Worm (Caenorhabditis elegans) whole organism, L1 larva: ENCODE results near the gene F41H10.4.
A peak's percentile ranks its signal among the peaks of the same experiment; 100 is the strongest.
"Not testable (repeated sequence)": the region's sequence is repeated elsewhere in the genome, so short reads cannot be mapped to it uniquely, and the experiment has no call there.

Experiments used
- C04F5.9 ChIP-seq: sonication (generic microtip); optimal IDR thresholded peaks from 2 replicates; lab custom pipeline; 2016; ENCODE audit warnings: missing genetic modification characterization, missing compliant biosample characterization
- C16A3.4 ChIP-seq: fragments of 150-350 bp; optimal IDR thresholded peaks from 2 replicates; lab custom pipeline; 2014; ENCODE audit warnings: missing biosample characterization, missing genetic modification characterization
- C34B4.2 ChIP-seq: sonication (generic microtip); optimal IDR thresholded peaks from 2 replicates; lab custom pipeline; 2017; ENCODE audit warnings: mild to moderate bottlenecking, missing genetic modification characterization, missing compliant biosample characterization
- F16B12.6 ChIP-seq: fragments of 150-350 bp; optimal IDR thresholded peaks from 2 replicates; lab custom pipeline; 2014; ENCODE audit warnings: missing biosample characterization, missing genetic modification characterization
- blmp-1 ChIP-seq: fragments of 150-350 bp; optimal IDR thresholded peaks from 2 replicates; lab custom pipeline; 2014; ENCODE audit warnings: missing biosample characterization, missing genetic modification characterization
- ceh-63 ChIP-seq: fragments of 200-800 bp; sonication (Bioruptor generic); optimal IDR thresholded peaks from 2 replicates; lab custom pipeline; 2018; ENCODE audit warnings: mild to moderate bottlenecking, missing genetic modification characterization, missing compliant biosample characterization
- ces-1 ChIP-seq: fragments of 150-350 bp; optimal IDR thresholded peaks from 2 replicates; lab custom pipeline; 2014; ENCODE audit warnings: missing biosample characterization, missing genetic modification reagents, missing genetic modification characterization
- dpl-1 ChIP-seq, 3 experiments: fragments of 150-350 bp in 2 of 3; sonication (generic microtip) in 1 of 3; optimal IDR thresholded peaks; 2 replicates each; lab custom pipeline; 2014 to 2017; ENCODE audit warnings: missing biosample characterization in 3 of 3, missing genetic modification characterization in 3 of 3, missing genetic modification reagents in 3 of 3
- efl-1 ChIP-seq, 4 experiments: fragments of 150-350 bp; optimal IDR thresholded peaks in 3 of 4; peaks in 1 of 4; 1 replicate in 1 of 4; 2 replicates in 3 of 4; lab custom pipeline; 2014; ENCODE audit warnings: missing biosample characterization in 2 of 4, missing genetic modification characterization in 2 of 4, missing genetic modification reagents in 2 of 4
- egl-13 ChIP-seq: sonication (generic microtip); optimal IDR thresholded peaks from 2 replicates; lab custom pipeline; 2016; ENCODE audit warnings: missing genotype, missing genetic modification reagents, missing genetic modification characterization, missing compliant biosample characterization
- egl-27 ChIP-seq, 2 experiments: fragments of 150-350 bp in 1 of 2; sonication (generic microtip); optimal IDR thresholded peaks; 3 replicates each; lab custom pipeline; 2017 to 2018; ENCODE audit warnings: missing biosample characterization in 2 of 2, missing genetic modification characterization in 2 of 2, missing genetic modification reagents in 2 of 2
- elt-3 ChIP-seq, 6 experiments: fragments of 150-350 bp in 1 of 6; sonication (generic microtip); optimal IDR thresholded peaks; 2 replicates each; lab custom pipeline; 2017 to 2018; ENCODE audit warnings: missing biosample characterization in 6 of 6, missing genetic modification characterization in 6 of 6, inconsistent platforms in 1 of 6
- fkh-4 ChIP-seq: sonication (generic microtip); optimal IDR thresholded peaks from 2 replicates; lab custom pipeline; 2016; ENCODE audit warnings: missing compliant biosample characterization, missing genetic modification characterization, borderline replicate concordance
- fkh-8 ChIP-seq: sonication (generic microtip); optimal IDR thresholded peaks from 2 replicates; lab custom pipeline; 2016; ENCODE audit warnings: mild to moderate bottlenecking, missing genetic modification characterization, missing compliant biosample characterization
- fos-1 ChIP-seq: fragments of 150-350 bp; optimal IDR thresholded peaks from 2 replicates; lab custom pipeline; 2014; ENCODE audit warnings: missing biosample characterization, missing genetic modification characterization
- grh-1 ChIP-seq: fragments of 200-800 bp; sonication (Bioruptor generic); IDR thresholded peaks from 2 replicates; pipeline ENCODE4 v1.3.6; 2022; ENCODE audit warnings: missing genetic modification reagents, missing genetic modification characterization, missing compliant biosample characterization
- hlh-17 ChIP-seq: fragments of 200-800 bp; sonication (Bioruptor generic); optimal IDR thresholded peaks from 2 replicates; lab custom pipeline; 2018; ENCODE audit warnings: missing genetic modification characterization, mild to moderate bottlenecking, missing compliant biosample characterization, moderate library complexity, borderline replicate concordance
- hlh-4 ChIP-seq: sonication (generic microtip); optimal IDR thresholded peaks from 2 replicates; lab custom pipeline; 2016; ENCODE audit warnings: mild to moderate bottlenecking, missing genetic modification characterization, missing compliant biosample characterization
- hpl-2 ChIP-seq: fragments of 150-350 bp; optimal IDR thresholded peaks from 2 replicates; lab custom pipeline; 2014; ENCODE audit warnings: missing biosample characterization, missing genetic modification reagents, missing genetic modification characterization
- lin-13 ChIP-seq: fragments of 150-350 bp; optimal IDR thresholded peaks from 2 replicates; lab custom pipeline; 2014; ENCODE audit warnings: missing biosample characterization, missing genetic modification reagents, missing genetic modification characterization
- lin-35 ChIP-seq, 2 experiments: fragments of 150-350 bp; optimal IDR thresholded peaks; 2 replicates each; lab custom pipeline; 2014; ENCODE audit warnings: missing biosample characterization in 2 of 2, missing genetic modification characterization in 2 of 2, missing genetic modification reagents in 2 of 2
- lin-39 ChIP-seq: fragments of 150-350 bp; optimal IDR thresholded peaks from 2 replicates; lab custom pipeline; 2014; ENCODE audit warnings: missing biosample characterization, missing genetic modification reagents, missing genetic modification characterization
- lsy-2 ChIP-seq, 2 experiments: fragments of 150-350 bp; optimal IDR thresholded peaks; 2 replicates each; lab custom pipeline; 2014; ENCODE audit warnings: missing biosample characterization in 2 of 2, missing genetic modification characterization in 2 of 2
- mab-9 ChIP-seq: fragments of 200-800 bp; sonication (Bioruptor generic); IDR thresholded peaks from 2 replicates; pipeline ENCODE4 v1.3.6; 2022; ENCODE audit warnings: missing genetic modification reagents, missing genetic modification characterization, missing compliant biosample characterization
- nhr-12 ChIP-seq: sonication (generic microtip); optimal IDR thresholded peaks from 2 replicates; lab custom pipeline; 2017; ENCODE audit warnings: missing biosample characterization, missing genetic modification characterization
- nhr-19 ChIP-seq: fragments of 200-800 bp; sonication (Bioruptor generic); conservative IDR thresholded peaks from 2 replicates; pipeline ENCODE4 v1.3.6; 2022; ENCODE audit warnings: missing genetic modification characterization, missing compliant biosample characterization
- nhr-20 ChIP-seq: sonication (generic microtip); optimal IDR thresholded peaks from 2 replicates; lab custom pipeline; 2016; ENCODE audit warnings: mild to moderate bottlenecking, missing genetic modification characterization, missing compliant biosample characterization
- nhr-47 ChIP-seq: sonication (generic microtip); optimal IDR thresholded peaks from 2 replicates; lab custom pipeline; 2016; ENCODE audit warnings: mild to moderate bottlenecking, missing genetic modification characterization, moderate library complexity, missing compliant biosample characterization
- nhr-71 ChIP-seq: sonication (generic microtip); optimal IDR thresholded peaks from 2 replicates; lab custom pipeline; 2016; ENCODE audit warnings: mild to moderate bottlenecking, missing genetic modification characterization, moderate library complexity, missing compliant biosample characterization
- nhr-76 ChIP-seq: sonication (generic microtip); optimal IDR thresholded peaks from 2 replicates; lab custom pipeline; 2017; ENCODE audit warnings: missing biosample characterization, missing genetic modification characterization
- nhr-77 ChIP-seq: fragments of 150-350 bp; optimal IDR thresholded peaks from 2 replicates; lab custom pipeline; 2014; ENCODE audit warnings: missing biosample characterization, missing genetic modification characterization
- nhr-85 ChIP-seq: sonication (generic microtip); peaks from one replicate; lab custom pipeline; 2016; ENCODE audit warnings: missing genetic modification characterization, inconsistent platforms, missing compliant biosample characterization
- nhr-90 ChIP-seq: sonication (generic microtip); optimal IDR thresholded peaks from 2 replicates; lab custom pipeline; 2016; ENCODE audit warnings: mild to moderate bottlenecking, missing genetic modification characterization, missing compliant biosample characterization; ENCODE audit not compliant: poor library complexity
- pqm-1 ChIP-seq: sonication (generic microtip); optimal IDR thresholded peaks from 3 replicates; lab custom pipeline; 2017; ENCODE audit warnings: missing biosample characterization, missing genetic modification characterization
- rnt-1 ChIP-seq: sonication (generic microtip); optimal IDR thresholded peaks from 2 replicates; lab custom pipeline; 2016; ENCODE audit warnings: mild to moderate bottlenecking, missing genetic modification characterization, moderate library complexity, missing compliant biosample characterization
- skn-1 ChIP-seq: fragments of 150-350 bp; optimal IDR thresholded peaks from 2 replicates; lab custom pipeline; 2014; ENCODE audit warnings: missing biosample characterization, missing genetic modification characterization
- snpc-4 ChIP-seq: fragments of 150-350 bp; optimal IDR thresholded peaks from 2 replicates; lab custom pipeline; 2014; ENCODE audit warnings: missing biosample characterization, missing genetic modification characterization
- sox-4 ChIP-seq: sonication (generic microtip); optimal IDR thresholded peaks from 2 replicates; lab custom pipeline; 2016; ENCODE audit warnings: missing genetic modification characterization, missing compliant biosample characterization
- sup-37 ChIP-seq: fragments of 200-800 bp; sonication (Bioruptor generic); optimal IDR thresholded peaks from 2 replicates; lab custom pipeline; 2018; ENCODE audit warnings: mild to moderate bottlenecking, missing genetic modification characterization, missing compliant biosample characterization
- swsn-7 ChIP-seq: sonication (generic microtip); optimal IDR thresholded peaks from 2 replicates; lab custom pipeline; 2016; ENCODE audit warnings: missing genetic modification characterization, missing compliant biosample characterization
- tbx-2 ChIP-seq: sonication (generic microtip); optimal IDR thresholded peaks from 2 replicates; lab custom pipeline; 2016; ENCODE audit warnings: missing genetic modification characterization, missing compliant biosample characterization
- unc-30 ChIP-seq: sonication (generic microtip); optimal IDR thresholded peaks from 2 replicates; lab custom pipeline; 2017; ENCODE audit warnings: missing biosample characterization, missing genetic modification characterization
- unc-62 ChIP-seq: fragments of 150-350 bp; optimal IDR thresholded peaks from 2 replicates; lab custom pipeline; 2014; ENCODE audit warnings: missing biosample characterization, missing genetic modification reagents, missing genetic modification characterization
- unc-86 ChIP-seq: sonication (generic microtip); optimal IDR thresholded peaks from 2 replicates; lab custom pipeline; 2016; ENCODE audit warnings: missing genetic modification characterization, missing compliant biosample characterization
- unc-98 ChIP-seq: fragments of 200-800 bp; sonication (Bioruptor generic); IDR thresholded peaks from 2 replicates; pipeline ENCODE4 v1.3.6; 2022; ENCODE audit warnings: missing genetic modification characterization, missing compliant biosample characterization
- vab-15 ChIP-seq: sonication (generic microtip); optimal IDR thresholded peaks from 2 replicates; lab custom pipeline; 2017; ENCODE audit warnings: missing genotype, mild to moderate bottlenecking, missing genetic modification characterization, missing compliant biosample characterization
- zip-4 ChIP-seq: fragments of 200-800 bp; sonication (Bioruptor generic); optimal IDR thresholded peaks from 2 replicates; lab custom pipeline; 2018; ENCODE audit warnings: mild to moderate bottlenecking, missing genetic modification characterization, moderate library complexity, missing compliant biosample characterization
- ztf-4 ChIP-seq: fragments of 150-350 bp; optimal IDR thresholded peaks from 2 replicates; lab custom pipeline; 2014; ENCODE audit warnings: missing biosample characterization, missing genetic modification characterization

The F41H10.4 gene

DNA sequence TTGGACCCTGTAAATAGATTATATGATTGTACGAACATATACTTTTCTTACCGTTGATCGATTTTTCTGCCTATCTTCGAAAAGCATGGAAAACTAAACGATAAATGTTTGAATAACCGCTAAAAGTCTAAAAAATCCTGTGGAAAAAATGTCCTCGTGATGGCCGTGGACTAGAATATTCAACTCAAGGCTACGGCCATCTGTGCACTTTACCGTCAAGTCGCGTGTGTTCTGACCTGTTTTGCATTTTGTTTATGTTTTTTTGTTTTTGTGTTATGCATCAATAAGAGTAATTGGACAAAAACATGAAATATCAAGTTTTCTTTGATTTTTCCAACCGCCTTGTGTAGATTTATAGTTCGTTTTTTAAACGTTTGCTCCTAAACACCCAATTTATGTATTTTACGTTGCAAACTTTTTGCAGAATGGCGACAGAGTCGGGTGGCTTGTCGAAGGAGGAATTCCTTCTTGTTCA, at the start of gene F41H10.4, which contains the start of gene hda-6 (continued):
- TF ChIP-seq nhr-77 (tag; lab: Kevin White, UChicago) (peak; percentile 39), elt-3 (tag; optimal IDR thresholded peaks at IDR 0.05; lab: Kevin White, UChicago) (peak in 2 of 6 experiments; percentile 31 to 42), nhr-47 (peak; percentile 86), fkh-4 (tag; lab: Kevin White, UChicago) (peak; percentile 85), sup-37 (GFP tag; lab: Kevin White, UChicago) (no peak), rnt-1 (peak; percentile 97), C34B4.2 (tag; lab: Kevin White, UChicago) (no peak), hlh-17 (no peak), C04F5.9 (tag; lab: Kevin White, UChicago) (peak; percentile 40), unc-62 (no peak), unc-30 (tag; lab: Kevin White, UChicago) (no peak), fkh-8 (peak; percentile 71), sox-4 (tag; lab: Kevin White, UChicago) (peak; percentile 65), nhr-20 (peak; percentile 79), egl-13 (peak; percentile 76), F16B12.6 (tag; lab: Kevin White, UChicago) (peak; percentile 88), lin-13 (GFP tag; lab: Kevin White, UChicago) (peak; percentile 43), zip-4 (peak; percentile 53), hpl-2 (GFP tag; lab: Kevin White, UChicago) (peak; percentile 2), vab-15 (tag; lab: Kevin White, UChicago) (no peak), snpc-4 (tag; lab: Kevin White, UChicago) (peak; percentile 76), fos-1 (tag; lab: Kevin White, UChicago) (no peak), C16A3.4 (tag; lab: Kevin White, UChicago) (peak; percentile 71), egl-27 (tag; optimal IDR thresholded peaks at IDR 0.05; lab: Kevin White, UChicago) (no peak), unc-86 (peak; percentile 72), mab-9 (GFP tag; lab: Robert Waterston, UW) (peak; percentile 64; the same call in 1 of the 2 replicates), pqm-1 (tag; lab: Kevin White, UChicago) (no peak), lin-35 (GFP tag; optimal IDR thresholded peaks at IDR 0.05; lab: Kevin White, UChicago) (peak; percentile 80 to 88), ztf-4 (tag; lab: Kevin White, UChicago) (peak; percentile 34), nhr-90 (tag; lab: Kevin White, UChicago) (peak; percentile 83), grh-1 (peak; percentile 71)

DNA sequence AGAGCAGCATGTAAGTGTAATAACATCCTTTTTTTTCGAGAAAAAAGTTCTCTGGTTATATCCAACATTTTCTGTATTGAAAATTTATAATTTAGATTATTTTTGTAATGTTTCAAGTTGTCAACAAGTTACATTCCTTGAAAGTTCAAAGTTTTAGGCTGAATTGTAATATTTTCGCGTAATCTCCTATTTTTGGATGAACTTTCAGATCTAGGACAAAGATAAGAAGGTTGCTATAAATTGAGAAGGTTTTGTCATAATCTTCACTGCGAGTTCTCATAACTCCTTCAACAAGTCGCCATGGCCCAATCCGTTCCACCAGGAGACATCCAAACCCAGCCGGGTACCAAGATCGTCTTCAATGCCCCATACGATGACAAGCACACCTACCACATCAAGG, 48.1 kb upstream of the F41H10.4 start, which contains the start of gene msp-65:
Gene msp-65 (plus strand): TSS at position 301 of the 400 bp plus-strand sequence.
- not testable (repeated sequence) for TF ChIP-seq efl-1 (optimal IDR thresholded peaks at IDR 0.05; lab: Kevin White, UChicago)
- peak in 1 of 2 experiments; percentile 59 for TF ChIP-seq efl-1 (GFP tag; optimal IDR thresholded peaks at IDR 0.05 in 1 of 2; lab: Kevin White, UChicago)

DNA sequence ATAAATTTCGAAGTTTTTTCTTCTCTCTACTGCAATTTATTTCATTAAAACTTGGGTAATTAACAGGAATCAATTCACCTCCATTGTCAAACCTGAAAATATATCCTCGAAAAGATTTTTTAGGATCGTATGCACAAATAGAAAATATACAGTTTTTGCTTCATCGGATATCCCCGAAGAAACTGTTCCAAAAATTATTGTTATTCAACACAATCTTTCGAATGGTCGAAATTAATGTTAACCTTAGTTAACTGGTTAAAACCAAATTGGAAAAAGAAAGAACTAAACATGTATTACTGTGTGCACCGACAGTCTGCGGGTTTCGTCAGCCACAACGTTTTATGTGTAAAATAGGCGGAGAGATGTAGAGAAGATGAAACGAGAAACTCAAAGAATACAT, 47.3 kb upstream of the F41H10.4 start:
- TF ChIP-seq dpl-1 (GFP tag; optimal IDR thresholded peaks at IDR 0.05; lab: Kevin White, UChicago) (no peak), mab-9 (GFP tag; lab: Robert Waterston, UW) (peak; percentile 24; the same call in 1 of the 2 replicates), nhr-85 (tag; lab: Kevin White, UChicago) (peak; percentile 92), nhr-76 (tag; lab: Kevin White, UChicago) (no peak), tbx-2 (tag; lab: Kevin White, UChicago) (peak; percentile 11), swsn-7 (tag; lab: Kevin White, UChicago) (peak; percentile 51), sox-4 (tag; lab: Kevin White, UChicago) (no peak), ceh-63 (no peak), unc-30 (tag; lab: Kevin White, UChicago) (no peak), lin-13 (GFP tag; lab: Kevin White, UChicago) (no peak), hlh-4 (no peak), nhr-20 (peak; percentile 66), nhr-19 (peak; percentile 81), C16A3.4 (tag; lab: Kevin White, UChicago) (peak; percentile 1), nhr-12 (tag; lab: Kevin White, UChicago) (no peak), grh-1 (peak; percentile 64; the same call in 1 of the 2 replicates), elt-3 (tag; optimal IDR thresholded peaks at IDR 0.05; lab: Kevin White, UChicago) (peak in 1 of 6 experiments; percentile 62), blmp-1 (tag; lab: Kevin White, UChicago) (no peak), skn-1 (no peak), unc-86 (no peak), ces-1 (no peak), lin-39 (tag; lab: Kevin White, UChicago) (peak; percentile 38), fos-1 (tag; lab: Kevin White, UChicago) (peak; percentile 56), unc-62 (no peak), lsy-2 (tag; optimal IDR thresholded peaks at IDR 0.05; lab: Kevin White, UChicago) (peak in 1 of 2 experiments; percentile 24), unc-98 (GFP tag; lab: Robert Waterston, UW) (no peak), nhr-71 (tag; lab: Kevin White, UChicago) (peak; percentile 70)
